Worm (Caenorhabditis elegans): ENCODE results near the gene Y97E10AR.4.

ce11 chrV:8034811-8035210, 24.8 kb upstream of the Y97E10AR.4 start, which contains the start of gene algn-12:
- no peak for TF ChIP-seq him-1 (tag; optimal IDR thresholded peaks at IDR 0.05)
- no peak for TF ChIP-seq W03F9.2 (tag; optimal IDR thresholded peaks at IDR 0.05)
- TF ChIP-seq dao-5 (tag; optimal IDR thresholded peaks at IDR 0.05): no peak
